Fruit fly (Drosophila melanogaster) whole organism, embryonic: ENCODE data around the gene EloB.

Source experiments
- Asciz ChIP-seq: fragments of 200-800 bp; sonication (Bioruptor generic); optimal IDR thresholded peaks from 2 replicates; lab custom pipeline; 2017; ENCODE audit warnings: missing biosample characterization, mild to moderate bottlenecking, missing genetic modification characterization, missing genetic modification reagents
- Bdp1 ChIP-seq: fragments of 200-800 bp; sonication (Bioruptor generic); optimal IDR thresholded peaks from 3 replicates; lab custom pipeline; 2016; ENCODE audit warnings: missing biosample characterization, missing genetic modification characterization
- CG10321 ChIP-seq: fragments of 200-800 bp; sonication (Bioruptor generic); IDR thresholded peaks from 2 replicates; pipeline ENCODE4 v1.3.6; 2022; ENCODE audit warnings: missing biosample characterization, missing genetic modification characterization
- CG10431 ChIP-seq: fragments of 200-800 bp; sonication (Bioruptor generic); optimal IDR thresholded peaks from 3 replicates; lab custom pipeline; 2018; ENCODE audit warnings: missing biosample characterization, mild to moderate bottlenecking, missing genetic modification characterization
- CG12659 ChIP-seq: fragments of 200-800 bp; sonication (Bioruptor generic); optimal IDR thresholded peaks from 3 replicates; lab custom pipeline; 2017; ENCODE audit warnings: mild to moderate bottlenecking, missing biosample characterization, missing genetic modification reagents, missing genetic modification characterization
- CG15011 ChIP-seq: fragments of 200-800 bp; sonication (Bioruptor generic); optimal IDR thresholded peaks from 3 replicates; lab custom pipeline; 2018; ENCODE audit warnings: missing biosample characterization, mild to moderate bottlenecking, missing genetic modification characterization
- CG16815 ChIP-seq: fragments of 200-800 bp; sonication (Bioruptor generic); optimal IDR thresholded peaks from 3 replicates; lab custom pipeline; 2017; ENCODE audit warnings: missing biosample characterization, mild to moderate bottlenecking, missing genetic modification characterization
- CG17328 ChIP-seq: fragments of 200-800 bp; sonication (Bioruptor generic); IDR thresholded peaks from 2 replicates; pipeline ENCODE4 v1.3.6; 2022; ENCODE audit warnings: missing biosample characterization, missing genetic modification characterization
- CG17359 ChIP-seq: fragments of 200-800 bp; sonication (Bioruptor generic); optimal IDR thresholded peaks from 3 replicates; lab custom pipeline; 2018; ENCODE audit warnings: missing biosample characterization, mild to moderate bottlenecking, missing genetic modification characterization, moderate library complexity
- CG2120 ChIP-seq: fragments of 200-800 bp; sonication (Bioruptor generic); optimal IDR thresholded peaks from 3 replicates; lab custom pipeline; 2016; ENCODE audit warnings: missing biosample characterization, missing genetic modification characterization
- CG2712 ChIP-seq: fragments of 200-800 bp; optimal IDR thresholded peaks from 3 replicates; lab custom pipeline; 2019; ENCODE audit warnings: missing biosample characterization, mild to moderate bottlenecking, missing genetic modification characterization, moderate library complexity
- CG2889 ChIP-seq: fragments of 200-800 bp; sonication (Bioruptor generic); IDR thresholded peaks from 3 replicates; pipeline ENCODE4 v1.3.6; 2022; ENCODE audit warnings: missing biosample characterization, missing genetic modification characterization
- CG3838 ChIP-seq: fragments of 200-800 bp; sonication (Bioruptor generic); optimal IDR thresholded peaks from 3 replicates; lab custom pipeline; 2016; ENCODE audit warnings: missing biosample characterization, missing genetic modification characterization
- CG5245 ChIP-seq: fragments of 200-800 bp; sonication (Bioruptor generic); optimal IDR thresholded peaks from 3 replicates; lab custom pipeline; 2016; ENCODE audit warnings: missing biosample characterization, missing genetic modification characterization
- CG6254 ChIP-seq: fragments of 200-800 bp; sonication (Bioruptor generic); optimal IDR thresholded peaks from 3 replicates; lab custom pipeline; 2017; ENCODE audit warnings: mild to moderate bottlenecking, missing biosample characterization, missing genetic modification reagents, missing genetic modification characterization
- CG7786 ChIP-seq: fragments of 200-800 bp; sonication (Bioruptor generic); optimal IDR thresholded peaks from 2 replicates; lab custom pipeline; 2016; ENCODE audit warnings: missing biosample characterization, missing genetic modification characterization
- CG7987 ChIP-seq: fragments of 200-800 bp; sonication (Bioruptor generic); optimal IDR thresholded peaks from 2 replicates; lab custom pipeline; 2018; ENCODE audit warnings: missing biosample characterization, mild to moderate bottlenecking, missing genetic modification characterization, moderate library complexity
- CG9437 ChIP-seq: fragments of 200-800 bp; sonication (Bioruptor generic); optimal IDR thresholded peaks from 2 replicates; lab custom pipeline; 2018; ENCODE audit warnings: missing biosample characterization, mild to moderate bottlenecking, missing genetic modification characterization
- D19B ChIP-seq: fragments of 200-800 bp; sonication (Bioruptor generic); optimal IDR thresholded peaks from 2 replicates; lab custom pipeline; 2017; ENCODE audit warnings: missing biosample characterization, mild to moderate bottlenecking, missing genetic modification characterization
- Dfd ChIP-seq, 2 experiments: fragments of >200 bp; optimal IDR thresholded peaks; 2 replicates each; lab custom pipeline; 2017; ENCODE audit warnings: missing biosample characterization in 2 of 2, missing genetic modification characterization in 2 of 2
- Dip3 ChIP-seq: fragments of 200-800 bp; sonication (Bioruptor generic); optimal IDR thresholded peaks from 3 replicates; lab custom pipeline; 2016; ENCODE audit warnings: missing biosample characterization, missing genetic modification characterization
- Dp ChIP-seq: fragments of 200-800 bp; sonication (Bioruptor generic); optimal IDR thresholded peaks from 2 replicates; lab custom pipeline; 2018; ENCODE audit warnings: missing biosample characterization, mild to moderate bottlenecking, missing genetic modification characterization, moderate library complexity
- Eip74EF ChIP-seq, 2 experiments: fragments of 200-800 bp in 1 of 2; fragments of >200 bp in 1 of 2; sonication (Bioruptor generic) in 1 of 2; optimal IDR thresholded peaks; 2 replicates each; lab custom pipeline; 2017 to 2019; ENCODE audit warnings: missing biosample characterization in 2 of 2, missing genetic modification characterization in 2 of 2, mild to moderate bottlenecking in 1 of 2, moderate library complexity in 1 of 2
- HHEX ChIP-seq: fragments of 200-800 bp; sonication (Bioruptor generic); optimal IDR thresholded peaks from 3 replicates; lab custom pipeline; 2017; ENCODE audit warnings: missing biosample characterization, mild to moderate bottlenecking, missing genetic modification characterization, missing genetic modification reagents
- HmgD ChIP-seq: fragments of 200-800 bp; sonication (Bioruptor generic); optimal IDR thresholded peaks from 3 replicates; lab custom pipeline; 2016; ENCODE audit warnings: missing biosample characterization, missing genetic modification characterization
- MBD-R2 ChIP-seq: fragments of 200-800 bp; sonication (Bioruptor generic); IDR thresholded peaks from 2 replicates; pipeline ENCODE4 v1.3.6; 2022; ENCODE audit warnings: missing biosample characterization, missing genetic modification characterization
- MTF-1 ChIP-seq: fragments of 200-800 bp; sonication (Bioruptor generic); optimal IDR thresholded peaks from 2 replicates; lab custom pipeline; 2018; ENCODE audit warnings: missing biosample characterization, mild to moderate bottlenecking, missing genetic modification characterization, borderline replicate concordance
- Med ChIP-seq: fragments of 200-800 bp; sonication (Bioruptor generic); peaks from one replicate; lab custom pipeline; 2016; ENCODE audit warnings: missing biosample characterization, missing genetic modification characterization, mild to moderate bottlenecking, inconsistent platforms, moderate library complexity
- NC2α ChIP-seq: fragments of 200-800 bp; sonication (Bioruptor generic); optimal IDR thresholded peaks from 2 replicates; lab custom pipeline; 2016; ENCODE audit warnings: missing biosample characterization, missing genetic modification characterization
- Neu2 ChIP-seq: fragments of 200-800 bp; sonication (Bioruptor generic); optimal IDR thresholded peaks from 3 replicates; lab custom pipeline; 2016; ENCODE audit warnings: missing biosample characterization, missing genetic modification characterization, borderline replicate concordance
- Optix ChIP-seq: fragments of 200-800 bp; sonication (Bioruptor generic); IDR thresholded peaks from 3 replicates; pipeline ENCODE4 v1.3.6; 2022; ENCODE audit warnings: missing biosample characterization, missing genetic modification characterization
- Usf ChIP-seq: fragments of 200-800 bp; sonication (Bioruptor generic); optimal IDR thresholded peaks from 2 replicates; lab custom pipeline; 2017; ENCODE audit warnings: missing genotype, missing biosample characterization, missing genetic modification characterization
- az2 ChIP-seq: fragments of 200-800 bp; sonication (Bioruptor generic); optimal IDR thresholded peaks from 3 replicates; lab custom pipeline; 2016; ENCODE audit warnings: missing biosample characterization, missing genetic modification characterization
- cg ChIP-seq: fragments of 200-800 bp; sonication (Bioruptor generic); optimal IDR thresholded peaks from 3 replicates; lab custom pipeline; 2019; ENCODE audit warnings: missing biosample characterization, mild to moderate bottlenecking, missing genetic modification characterization, moderate library complexity
- da ChIP-seq: fragments of 200-800 bp; sonication (Bioruptor generic); optimal IDR thresholded peaks from 2 replicates; lab custom pipeline; 2016; ENCODE audit warnings: missing biosample characterization, missing genetic modification characterization
- esg ChIP-seq: fragments of 200-800 bp; sonication (Bioruptor generic); conservative IDR thresholded peaks from 2 replicates; pipeline ENCODE4 v1.3.6; 2022; ENCODE audit warnings: missing biosample characterization, missing genetic modification characterization
- fd96Cb ChIP-seq: fragments of 200-800 bp; sonication (Bioruptor generic); optimal IDR thresholded peaks from 2 replicates; lab custom pipeline; 2018; ENCODE audit warnings: missing biosample characterization, mild to moderate bottlenecking, missing genetic modification characterization, moderate library complexity
- fru ChIP-seq: fragments of >200 bp; optimal IDR thresholded peaks from 2 replicates; lab custom pipeline; 2017
- ftz-f1 ChIP-seq: fragments of 200-800 bp; sonication (Bioruptor generic); optimal IDR thresholded peaks from 2 replicates; lab custom pipeline; 2016; ENCODE audit warnings: missing biosample characterization, missing genetic modification characterization
- gcm ChIP-seq: fragments of 200-800 bp; sonication (Bioruptor generic); optimal IDR thresholded peaks from 2 replicates; lab custom pipeline; 2019; ENCODE audit warnings: missing biosample characterization, mild to moderate bottlenecking, missing genetic modification characterization, moderate library complexity
- h ChIP-seq: fragments of >200 bp; optimal IDR thresholded peaks from 2 replicates; lab custom pipeline; 2017
- luna ChIP-seq: fragments of 200-800 bp; sonication (Bioruptor generic); optimal IDR thresholded peaks from 2 replicates; lab custom pipeline; 2016; ENCODE audit warnings: missing biosample characterization, missing genetic modification characterization
- maf-S ChIP-seq: fragments of 200-800 bp; sonication (Bioruptor generic); optimal IDR thresholded peaks from 2 replicates; lab custom pipeline; 2016; ENCODE audit warnings: missing biosample characterization, missing genetic modification characterization
- oc ChIP-seq: fragments of 200-800 bp; sonication (Bioruptor generic); optimal IDR thresholded peaks from 2 replicates; lab custom pipeline; 2018; ENCODE audit warnings: missing biosample characterization, mild to moderate bottlenecking, missing genetic modification characterization, moderate library complexity
- org-1 ChIP-seq: fragments of 200-800 bp; sonication (Bioruptor generic); optimal IDR thresholded peaks from 2 replicates; lab custom pipeline; 2017; ENCODE audit warnings: missing biosample characterization, missing genetic modification characterization
- phol ChIP-seq: fragments of 200-800 bp; sonication (Bioruptor generic); optimal IDR thresholded peaks from 3 replicates; lab custom pipeline; 2018; ENCODE audit warnings: missing biosample characterization, mild to moderate bottlenecking, missing genetic modification characterization, moderate library complexity
- sqz ChIP-seq: fragments of 200-800 bp; sonication (Bioruptor generic); optimal IDR thresholded peaks from 3 replicates; lab custom pipeline; 2018; ENCODE audit warnings: missing biosample characterization, mild to moderate bottlenecking, missing genetic modification characterization
- tio ChIP-seq: fragments of 200-800 bp; sonication (Bioruptor generic); optimal IDR thresholded peaks from 2 replicates; lab custom pipeline; 2017; ENCODE audit warnings: missing biosample characterization, missing genetic modification characterization, inconsistent platforms
- vfl ChIP-seq: fragments of 200-800 bp; sonication (Bioruptor generic); optimal IDR thresholded peaks from 2 replicates; lab custom pipeline; 2016; ENCODE audit warnings: missing biosample characterization, missing genetic modification characterization
- z ChIP-seq: fragments of 200-800 bp; sonication (Bioruptor generic); IDR thresholded peaks from 3 replicates; pipeline ENCODE4 v1.3.6; 2022; ENCODE audit warnings: missing biosample characterization, missing genetic modification characterization

Gene EloB

dm6 chr3R:20557415-20558105 is 22.1 kb downstream of the EloB start, which contains the start of the genes DPCoAC and CG5180 (continued):
- no peak for TF ChIP-seq luna
- TF ChIP-seq Dp (GFP tag; lab: Kevin White, UChicago) = no peak
- TF ChIP-seq ftz-f1 (GFP tag; lab: Kevin White, UChicago) = peak; percentile 90
- peak; percentile 56 for TF ChIP-seq cg
- TF ChIP-seq MBD-R2 = peak; percentile 54
- no peak for TF ChIP-seq sqz (GFP tag; lab: Kevin White, UChicago)
- no peak for TF ChIP-seq fru (lab: Kevin White, UChicago)
- TF ChIP-seq CG2712 = peak; percentile 43
- peak; percentile 64 for TF ChIP-seq tio (GFP tag; lab: Kevin White, UChicago)
- TF ChIP-seq CG9437 (GFP tag; lab: Kevin White, UChicago) = peak; percentile 59
- TF ChIP-seq CG2120 (GFP tag; lab: Kevin White, UChicago) = peak; percentile 78
- no peak for TF ChIP-seq Neu2
- TF ChIP-seq CG17328 (GFP tag; lab: Robert Waterston, UW) = peak; percentile 63
- TF ChIP-seq Eip74EF (GFP tag; optimal IDR thresholded peaks at IDR 0.05; lab: Kevin White, UChicago) = no peak
- peak; percentile 71 for TF ChIP-seq CG2889
- peak; percentile 41 for TF ChIP-seq CG16815 (GFP tag; lab: Kevin White, UChicago)
- TF ChIP-seq esg (GFP tag; lab: Robert Waterston, UW) = peak; percentile 71
- peak; percentile 52; the same call in 1 of the 3 replicates for TF ChIP-seq Optix (GFP tag; lab: Robert Waterston, UW)
- peak; percentile 56 for TF ChIP-seq CG17359
- peak; percentile 51 for TF ChIP-seq HHEX
- TF ChIP-seq Dfd (GFP tag; optimal IDR thresholded peaks at IDR 0.05; lab: Kevin White, UChicago) = no peak
- TF ChIP-seq CG3838 (GFP tag; lab: Kevin White, UChicago) = peak; percentile 46
- no peak for TF ChIP-seq gcm (GFP tag; lab: Kevin White, UChicago)
- peak; percentile 32 for TF ChIP-seq fd96Cb (tag; lab: Kevin White, UChicago)
- no peak for TF ChIP-seq h (lab: Kevin White, UChicago)
- TF ChIP-seq MTF-1 = peak; percentile 42
- TF ChIP-seq CG10431 (GFP tag; lab: Kevin White, UChicago) = peak; percentile 2
- TF ChIP-seq z (GFP tag; lab: Robert Waterston, UW) = no peak
- no peak for TF ChIP-seq Asciz (GFP tag; lab: Kevin White, UChicago)
- TF ChIP-seq CG6254 (GFP tag; lab: Kevin White, UChicago) = peak; percentile 12
- peak; percentile 49; the same call in 1 of the 2 replicates for TF ChIP-seq CG10321 (GFP tag; lab: Robert Waterston, UW)
- TF ChIP-seq NC2α (GFP tag; lab: Kevin White, UChicago) = no peak
- TF ChIP-seq CG5245 (GFP tag; lab: Kevin White, UChicago) = peak; percentile 41
- no peak for TF ChIP-seq org-1
- TF ChIP-seq Usf = peak; percentile 39
- TF ChIP-seq CG12659 (GFP tag; lab: Kevin White, UChicago) = peak; percentile 78
- peak; percentile 95 for TF ChIP-seq Med
- TF ChIP-seq vfl = peak; percentile 48
- TF ChIP-seq Dip3 (GFP tag; lab: Kevin White, UChicago) = peak; percentile 75
- TF ChIP-seq az2 (GFP tag; lab: Kevin White, UChicago) = peak; percentile 41
- TF ChIP-seq HmgD (GFP tag; lab: Kevin White, UChicago) = peak; percentile 92
- TF ChIP-seq maf-S (GFP tag; lab: Kevin White, UChicago) = peak; percentile 62
- no peak for TF ChIP-seq oc (tag; lab: Kevin White, UChicago)
- TF ChIP-seq CG7987 (GFP tag; lab: Kevin White, UChicago) = peak; percentile 53
- TF ChIP-seq Bdp1 (GFP tag; lab: Kevin White, UChicago) = no peak
- TF ChIP-seq CG15011 (GFP tag; lab: Kevin White, UChicago) = no peak
- peak; percentile 59 for TF ChIP-seq CG7786 (GFP tag; lab: Kevin White, UChicago)
- no peak for TF ChIP-seq D19B (GFP tag; lab: Kevin White, UChicago)
- peak; percentile 67 for TF ChIP-seq phol (tag; lab: Kevin White, UChicago)
- TF ChIP-seq da (GFP tag; lab: Kevin White, UChicago) = no peak
